Fruit fly (Drosophila melanogaster): ENCODE data around the gene Hrb87F.

Gene Hrb87F

dm6 chr3R:13676137-13677086 is 16.1 kb upstream of the Hrb87F start, which contains the start of the genes Lkb1 and CG9588 (continued):
- TF ChIP-seq salr (GFP tag; optimal IDR thresholded peaks at IDR 0.05) (peak in 1 of 2 experiments; percentile 39), vri (GFP tag; optimal IDR thresholded peaks at IDR 0.05) (no peak), Sox102F (GFP tag; optimal IDR thresholded peaks at IDR 0.05) (peak; percentile 71), Gug (GFP tag; IDR thresholded peaks at IDR 0.05) (peak; percentile 80), fd59A (GFP tag; optimal IDR thresholded peaks at IDR 0.05) (peak; percentile 55), Ets21C (GFP tag; optimal IDR thresholded peaks at IDR 0.05) (peak; percentile 63), CG6163 (GFP tag; IDR thresholded peaks at IDR 0.05) (peak; percentile 92), achi (GFP tag; optimal IDR thresholded peaks at IDR 0.05) (peak; percentile 74), CG32006 (GFP tag; optimal IDR thresholded peaks at IDR 0.05) (peak; percentile 81), dsx (GFP tag; optimal IDR thresholded peaks at IDR 0.05; ENCODE audit: poor library complexity, severe bottlenecking) (no peak)

dm6 chr3R:13674492-13675033 is 14.2 kb upstream of the Hrb87F start, which contains the start of gene Task6:
Gene Task6, minus strand, starts transcription at chr3R:13674542.
- TF ChIP-seq Lpt (GFP tag; optimal IDR thresholded peaks at IDR 0.05) (no peak), CG10631 (GFP tag; optimal IDR thresholded peaks at IDR 0.05) (no peak), CG6276 (GFP tag; optimal IDR thresholded peaks at IDR 0.05) (no peak), fkh (GFP tag; optimal IDR thresholded peaks at IDR 0.05) (no peak), CG6854 (GFP tag; optimal IDR thresholded peaks at IDR 0.05) (no peak), Ets21C (GFP tag; optimal IDR thresholded peaks at IDR 0.05) (no peak)

dm6 chr3R:13672898-13673297 is 12.6 kb upstream of the Hrb87F start:
- TF ChIP-seq vri (GFP tag; optimal IDR thresholded peaks at IDR 0.05) (no peak), CG11762 (GFP tag; optimal IDR thresholded peaks at IDR 0.05; ENCODE audit: insufficient read depth) (no peak), Smox (GFP tag; optimal IDR thresholded peaks at IDR 0.05) (no peak), eg (GFP tag; IDR thresholded peaks at IDR 0.05) (no peak), pdm3 (GFP tag; optimal IDR thresholded peaks at IDR 0.05) (no peak), lz (GFP tag; optimal IDR thresholded peaks at IDR 0.05) (no peak), CG8119 (GFP tag; IDR thresholded peaks at IDR 0.05) (no peak), CG15336 (GFP tag; IDR thresholded peaks at IDR 0.05) (no peak), achi (GFP tag; optimal IDR thresholded peaks at IDR 0.05) (no peak), Ets96B (tag; optimal IDR thresholded peaks at IDR 0.05) (no peak)

- TF ChIP-seq CG1621 (tag; optimal IDR thresholded peaks at IDR 0.05) (no peak), CG8319 (GFP tag; optimal IDR thresholded peaks at IDR 0.05) (no peak), spab (GFP tag; optimal IDR thresholded peaks at IDR 0.05) (no peak), pdm3 (GFP tag; optimal IDR thresholded peaks at IDR 0.05) (no peak), salr (GFP tag; optimal IDR thresholded peaks at IDR 0.05) (no peak), CG10631 (GFP tag; optimal IDR thresholded peaks at IDR 0.05) (no peak), Blimp-1 (GFP tag; optimal IDR thresholded peaks at IDR 0.05) (no peak), CG11294 (GFP tag; IDR thresholded peaks at IDR 0.05) (no peak)
These were observed 5.7 kb upstream of the Hrb87F start for dm6 chr3R:13665992-13666391.

- TF ChIP-seq eg (GFP tag; IDR thresholded peaks at IDR 0.05) (no peak), Hr39 (GFP tag; optimal IDR thresholded peaks at IDR 0.05) (no peak), CG6792 (GFP tag; optimal IDR thresholded peaks at IDR 0.05) (no peak), Sox15 (GFP tag; optimal IDR thresholded peaks at IDR 0.05) (no peak), CG6163 (GFP tag; IDR thresholded peaks at IDR 0.05) (no peak), CG8632 (GFP tag; optimal IDR thresholded peaks at IDR 0.05) (no peak), vri (GFP tag; optimal IDR thresholded peaks at IDR 0.05) (no peak), Hr4 (GFP tag; optimal IDR thresholded peaks at IDR 0.05) (no peak)
These were observed 1.8 kb upstream of the Hrb87F start for dm6 chr3R:13662149-13662548.

All from whole organism, prepupa.